Worm (Caenorhabditis elegans): ENCODE measurements around the gene C25H3.3.

ce11 chrII:5738795-5739194, 44.8 kb downstream of the C25H3.3 start, which contains the start of gene hlh-14:
- TF ChIP-seq ama-1 (optimal IDR thresholded peaks at IDR 0.05) (no peak), unc-62 (GFP tag; optimal IDR thresholded peaks at IDR 0.05) (no peak), pha-4 (tag; optimal IDR thresholded peaks at IDR 0.05) (no peak), elt-2 (tag; optimal IDR thresholded peaks at IDR 0.05) (no peak), ztf-4 (tag; optimal IDR thresholded peaks at IDR 0.05) (no peak), jun-1 (tag; optimal IDR thresholded peaks at IDR 0.05) (no peak), fkh-10 (GFP tag; optimal IDR thresholded peaks at IDR 0.05) (no peak), egl-5 (tag; optimal IDR thresholded peaks at IDR 0.05) (no peak), nhr-12 (tag; optimal IDR thresholded peaks at IDR 0.05) (no peak), nhr-25 (tag; optimal IDR thresholded peaks at IDR 0.05) (no peak), elt-1 (tag; optimal IDR thresholded peaks at IDR 0.05) (no peak), lsy-12 (tag; optimal IDR thresholded peaks at IDR 0.05) (no peak), aly-2 (tag; optimal IDR thresholded peaks at IDR 0.05) (no peak), ceh-16 (tag; optimal IDR thresholded peaks at IDR 0.05) (no peak)
